Fruit fly (Drosophila melanogaster): Measurements from ENCODE around the gene spel1.
A peak's percentile ranks its signal among the peaks of the same experiment; 100 is the strongest.

spel1 gene

DNA sequence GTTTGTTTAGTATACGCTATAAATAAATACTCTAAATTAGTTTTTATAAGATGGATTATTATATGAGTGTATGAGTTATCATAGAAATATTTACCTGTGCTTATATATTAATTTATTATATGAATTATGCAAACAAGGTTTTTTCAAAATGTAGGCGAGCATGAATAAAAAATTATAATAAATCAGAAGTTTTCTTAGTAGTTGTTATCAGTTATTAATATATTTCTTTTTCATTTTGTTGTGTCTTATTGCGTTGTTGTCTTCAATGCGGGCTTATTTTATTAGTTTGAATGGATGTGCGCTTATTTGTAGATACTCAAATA is 6.1 kb upstream of the spel1 start:
- TF ChIP-seq Crg-1 (GFP tag; optimal IDR thresholded peaks at IDR 0.05) (no peak), Hr96 (GFP tag; optimal IDR thresholded peaks at IDR 0.05) (no peak), bab1 (GFP tag; optimal IDR thresholded peaks at IDR 0.05) (no peak), cic (GFP tag; optimal IDR thresholded peaks at IDR 0.05) (no peak), pad (GFP tag; optimal IDR thresholded peaks at IDR 0.05) (no peak), CG1620 (GFP tag; optimal IDR thresholded peaks at IDR 0.05) (no peak), kay (GFP tag; ENCODE audit: borderline replicate concordance) (no peak), toe (GFP tag; optimal IDR thresholded peaks at IDR 0.05) (no peak)

DNA sequence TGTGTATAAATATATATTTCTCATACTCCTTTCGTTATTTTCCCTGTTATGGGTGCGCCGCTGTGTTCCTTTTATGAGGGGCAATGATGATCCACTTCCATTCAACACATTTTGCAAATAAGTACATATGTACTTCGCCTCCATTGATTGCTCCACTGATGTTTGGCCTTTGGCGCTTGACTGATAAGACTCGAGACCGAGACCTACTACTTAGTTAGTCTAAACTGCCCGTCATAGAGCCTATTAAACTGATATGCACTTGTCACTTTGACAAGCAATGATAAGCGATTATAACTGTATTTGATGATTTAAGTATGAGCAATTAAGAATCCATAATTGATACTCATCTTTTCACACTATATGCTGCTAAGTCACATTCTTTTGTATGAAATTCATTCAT is 5.6 kb upstream of the spel1 start:
- no peak for TF ChIP-seq CG14711 (tag; optimal IDR thresholded peaks at IDR 0.05)
- no peak for TF ChIP-seq Clk (GFP tag; optimal IDR thresholded peaks at IDR 0.05)
- TF ChIP-seq CG11617 (GFP tag; optimal IDR thresholded peaks at IDR 0.05) = no peak
- TF ChIP-seq cnc (optimal IDR thresholded peaks at IDR 0.05) = peak in 1 of 2 experiments; percentile 5
- no peak for TF ChIP-seq tj (GFP tag; optimal IDR thresholded peaks at IDR 0.05)
- no peak for TF ChIP-seq Mnt (GFP tag; optimal IDR thresholded peaks at IDR 0.05)
- TF ChIP-seq CG33017 (tag; optimal IDR thresholded peaks at IDR 0.05) = no peak
- TF ChIP-seq pad (GFP tag; optimal IDR thresholded peaks at IDR 0.05) = no peak
- TF ChIP-seq Hr96 (GFP tag; optimal IDR thresholded peaks at IDR 0.05) = no peak
- TF ChIP-seq CG12768 (GFP tag; optimal IDR thresholded peaks at IDR 0.05) = no peak
- TF ChIP-seq cic (GFP tag; optimal IDR thresholded peaks at IDR 0.05) = peak; percentile 83
- TF ChIP-seq Crg-1 (GFP tag; optimal IDR thresholded peaks at IDR 0.05) = no peak
- no peak for TF ChIP-seq CG5204 (GFP tag; optimal IDR thresholded peaks at IDR 0.05)
- TF ChIP-seq CG7045 (GFP tag; optimal IDR thresholded peaks at IDR 0.05) = no peak
- TF ChIP-seq kay (GFP tag; ENCODE audit: borderline replicate concordance) = no peak
- no peak for TF ChIP-seq toe (GFP tag; optimal IDR thresholded peaks at IDR 0.05)

DNA sequence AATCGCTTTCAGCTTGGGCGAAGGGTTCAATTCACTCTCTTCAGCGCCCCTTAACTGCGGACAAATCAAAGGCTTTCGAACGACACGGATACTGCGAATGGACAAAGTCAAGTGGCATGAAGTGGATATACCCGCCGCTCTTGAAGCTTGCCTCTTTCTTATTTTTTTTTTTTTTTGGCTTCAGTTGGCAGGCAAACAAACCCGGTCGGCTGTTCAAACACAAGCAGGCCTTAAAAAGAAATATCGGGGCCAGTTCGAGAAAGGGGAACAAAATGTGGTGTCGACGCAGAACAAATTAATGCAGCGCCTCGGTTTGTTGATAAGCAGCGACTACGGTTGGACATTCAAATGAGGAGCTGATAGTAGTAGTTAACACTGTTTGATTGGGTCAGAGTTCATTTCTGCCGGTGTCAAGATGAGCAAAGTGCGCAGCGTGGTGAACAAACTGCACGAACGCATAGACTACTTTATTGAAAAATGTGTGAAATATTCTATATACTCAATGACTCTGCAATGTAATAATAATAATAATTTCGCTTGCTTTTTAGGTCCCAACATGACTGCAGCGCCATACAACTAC is 5.0 kb upstream of the spel1 start:
- TF ChIP-seq CG12768 (GFP tag; optimal IDR thresholded peaks at IDR 0.05) (no peak), Clk (GFP tag; optimal IDR thresholded peaks at IDR 0.05) (no peak), tj (GFP tag; optimal IDR thresholded peaks at IDR 0.05) (no peak), Hr96 (GFP tag; optimal IDR thresholded peaks at IDR 0.05) (no peak), toe (GFP tag; optimal IDR thresholded peaks at IDR 0.05) (no peak), Mnt (GFP tag; optimal IDR thresholded peaks at IDR 0.05) (no peak), CG5204 (GFP tag; optimal IDR thresholded peaks at IDR 0.05) (no peak), kay (GFP tag; ENCODE audit: borderline replicate concordance) (no peak), ovo (GFP tag; optimal IDR thresholded peaks at IDR 0.05) (no peak), CG14711 (tag; optimal IDR thresholded peaks at IDR 0.05) (no peak), cnc (optimal IDR thresholded peaks at IDR 0.05) (no peak)

- peak; percentile 36 for TF ChIP-seq Crg-1 (GFP tag; optimal IDR thresholded peaks at IDR 0.05)
- TF ChIP-seq CG7101 (tag; optimal IDR thresholded peaks at IDR 0.05) = peak; percentile 46
- TF ChIP-seq Clk (GFP tag; optimal IDR thresholded peaks at IDR 0.05) = no peak
- peak; percentile 13 for TF ChIP-seq CG11617 (GFP tag; optimal IDR thresholded peaks at IDR 0.05)
- TF ChIP-seq cnc (optimal IDR thresholded peaks at IDR 0.05) = no peak
- no peak for TF ChIP-seq CG5204 (GFP tag; optimal IDR thresholded peaks at IDR 0.05)
- TF ChIP-seq CG7045 (GFP tag; optimal IDR thresholded peaks at IDR 0.05) = no peak
- TF ChIP-seq CG12768 (GFP tag; optimal IDR thresholded peaks at IDR 0.05) = no peak
- TF ChIP-seq Mnt (GFP tag; optimal IDR thresholded peaks at IDR 0.05) = peak; percentile 22
- TF ChIP-seq tj (GFP tag; optimal IDR thresholded peaks at IDR 0.05) = peak; percentile 17
- TF ChIP-seq CG1620 (GFP tag; optimal IDR thresholded peaks at IDR 0.05) = no peak
- no peak for TF ChIP-seq cic (GFP tag; optimal IDR thresholded peaks at IDR 0.05)
- no peak for TF ChIP-seq ovo (GFP tag; optimal IDR thresholded peaks at IDR 0.05)
- TF ChIP-seq kay (GFP tag; ENCODE audit: borderline replicate concordance) = no peak
- no peak for TF ChIP-seq CG14711 (tag; optimal IDR thresholded peaks at IDR 0.05)
- peak; percentile 1 for TF ChIP-seq pad (GFP tag; optimal IDR thresholded peaks at IDR 0.05)
- peak; percentile 54 for TF ChIP-seq CG33017 (tag; optimal IDR thresholded peaks at IDR 0.05)
- TF ChIP-seq Hr96 (GFP tag; optimal IDR thresholded peaks at IDR 0.05) = no peak
- TF ChIP-seq bab1 (GFP tag; optimal IDR thresholded peaks at IDR 0.05) = no peak
- no peak for TF ChIP-seq toe (GFP tag; optimal IDR thresholded peaks at IDR 0.05)
These were observed 2.9 kb upstream of the spel1 start, which contains the start of gene Pgant35A for dm6 chr2L:14358780-14359462. TSS of gene Pgant35A (plus strand) at chr2L:14359252.

DNA sequence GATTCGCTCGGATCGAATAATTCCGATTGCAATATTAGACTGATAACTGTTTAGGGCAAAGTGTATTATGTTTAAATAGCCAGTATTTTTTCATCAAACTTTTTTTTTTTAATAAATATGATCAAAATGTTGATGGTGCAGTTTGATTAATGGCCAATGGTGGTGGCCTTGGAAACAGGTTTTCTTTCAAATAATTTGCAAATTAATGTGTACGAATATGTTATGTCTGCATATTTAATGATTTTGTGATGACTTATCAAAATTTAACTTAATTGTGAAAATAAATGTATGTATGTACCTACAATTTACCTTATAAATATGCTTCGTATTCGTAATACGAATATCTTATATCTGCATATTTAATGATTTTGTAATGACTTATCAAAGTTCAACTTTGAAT is 588 bp upstream of the spel1 start:
- TF ChIP-seq CG7045 (GFP tag; optimal IDR thresholded peaks at IDR 0.05) (no peak), kay (GFP tag; ENCODE audit: borderline replicate concordance) (no peak), CG5204 (GFP tag; optimal IDR thresholded peaks at IDR 0.05) (no peak), tj (GFP tag; optimal IDR thresholded peaks at IDR 0.05) (peak; percentile 96), CG33017 (tag; optimal IDR thresholded peaks at IDR 0.05) (no peak)

- no peak for TF ChIP-seq CG7045 (GFP tag; optimal IDR thresholded peaks at IDR 0.05)
- no peak for TF ChIP-seq Mnt (GFP tag; optimal IDR thresholded peaks at IDR 0.05)
- TF ChIP-seq CG1620 (GFP tag; optimal IDR thresholded peaks at IDR 0.05) = no peak
- TF ChIP-seq Crg-1 (GFP tag; optimal IDR thresholded peaks at IDR 0.05) = no peak
- TF ChIP-seq Hr96 (GFP tag; optimal IDR thresholded peaks at IDR 0.05) = no peak
These were observed 4.9 kb downstream of the spel1 start for dm6 chr2L:14366590-14367273.

Measured in whole organism, adult.